Fruit fly (Drosophila melanogaster): Measurements from ENCODE around the gene CG42570.

CG42570 gene

dm6 chr3L:15729306-15730006 is 11.8 kb downstream of the CG42570 start (continued):
- no peak for TF ChIP-seq fd3F (GFP tag; optimal IDR thresholded peaks at IDR 0.05)
- TF ChIP-seq Hr78 (GFP tag; optimal IDR thresholded peaks at IDR 0.05), result peak in 1 of 2 experiments; percentile 100
- TF ChIP-seq ranshi (GFP tag; IDR thresholded peaks at IDR 0.05), result no peak
- peak; percentile 76 for TF ChIP-seq ci (GFP tag; IDR thresholded peaks at IDR 0.05)
- no peak for TF ChIP-seq ab (GFP tag; optimal IDR thresholded peaks at IDR 0.05)
- peak; percentile 8 for TF ChIP-seq twi (tag; optimal IDR thresholded peaks at IDR 0.05)
- TF ChIP-seq ssp (GFP tag; IDR thresholded peaks at IDR 0.05), result no peak
- TF ChIP-seq CG10654 (GFP tag; optimal IDR thresholded peaks at IDR 0.05), result no peak
- peak; percentile 22; the same call in 1 of the 3 replicates for TF ChIP-seq so (GFP tag; IDR thresholded peaks at IDR 0.05)
- 0 out of 2 replicates have a peak, but pooled peaks have one; percentile 15 for TF ChIP-seq Drgx (GFP tag; IDR thresholded peaks at IDR 0.05)
- peak; percentile 22 for TF ChIP-seq CG15601 (tag; optimal IDR thresholded peaks at IDR 0.05)
- TF ChIP-seq zfh2 (GFP tag; optimal IDR thresholded peaks at IDR 0.05), result no peak
- 0 out of 2 replicates have a peak, but pooled peaks have one; percentile 10 for TF ChIP-seq sim (GFP tag; IDR thresholded peaks at IDR 0.05)
- no peak for TF ChIP-seq CG4820 (GFP tag; optimal IDR thresholded peaks at IDR 0.05)
- TF ChIP-seq CG13123 (GFP tag; optimal IDR thresholded peaks at IDR 0.05), result no peak
- peak; percentile 24 for TF ChIP-seq mirr (GFP tag; optimal IDR thresholded peaks at IDR 0.05)
- TF ChIP-seq z (GFP tag; IDR thresholded peaks at IDR 0.05), result peak; percentile 99
- TF ChIP-seq lilli (GFP tag; optimal IDR thresholded peaks at IDR 0.05), result no peak
- peak; percentile 46; the same call in 1 of the 2 replicates for TF ChIP-seq CG4360 (GFP tag; IDR thresholded peaks at IDR 0.05)
- TF ChIP-seq sqz (GFP tag; optimal IDR thresholded peaks at IDR 0.05), result peak; percentile 26
- TF ChIP-seq CG9437 (GFP tag; optimal IDR thresholded peaks at IDR 0.05), result no peak
- TF ChIP-seq D19B (GFP tag; optimal IDR thresholded peaks at IDR 0.05), result no peak
- TF ChIP-seq HLHmδ (GFP tag; optimal IDR thresholded peaks at IDR 0.05), result peak; percentile 64
- TF ChIP-seq CG4707 (GFP tag; optimal IDR thresholded peaks at IDR 0.05), result peak; percentile 62
- no peak for TF ChIP-seq bcd (GFP tag; optimal IDR thresholded peaks at IDR 0.05)
- no peak for TF ChIP-seq usp (GFP tag; optimal IDR thresholded peaks at IDR 0.05)
- peak; percentile 85 for TF ChIP-seq Med (GFP tag)
- no peak for TF ChIP-seq Rfx (GFP tag; IDR thresholded peaks at IDR 0.05)
- TF ChIP-seq Neu2 (GFP tag; optimal IDR thresholded peaks at IDR 0.05; ENCODE audit: borderline replicate concordance), result no peak
- TF ChIP-seq CG13287 (GFP tag; IDR thresholded peaks at IDR 0.05; ENCODE audit: partially characterized antibody), result peak; percentile 63
- TF ChIP-seq Ssrp (tag; optimal IDR thresholded peaks at IDR 0.05), result no peak
- no peak for TF ChIP-seq H15 (GFP tag; IDR thresholded peaks at IDR 0.05)
- TF ChIP-seq chif (GFP tag; optimal IDR thresholded peaks at IDR 0.05), result peak in 1 of 2 experiments; percentile 29
- no peak for TF ChIP-seq CG17568 (GFP tag; optimal IDR thresholded peaks at IDR 0.05)
- TF ChIP-seq zen (tag; optimal IDR thresholded peaks at IDR 0.05), result no peak
- no peak for TF ChIP-seq h (optimal IDR thresholded peaks at IDR 0.05)
- TF ChIP-seq Fer3 (tag; optimal IDR thresholded peaks at IDR 0.05), result no peak
- no peak for TF ChIP-seq Aef1 (GFP tag; IDR thresholded peaks at IDR 0.05)
- no peak for TF ChIP-seq CG15514 (GFP tag; optimal IDR thresholded peaks at IDR 0.05)
- TF ChIP-seq Side (GFP tag; optimal IDR thresholded peaks at IDR 0.05), result peak; percentile 28
- no peak for TF ChIP-seq CG3847 (GFP tag; IDR thresholded peaks at IDR 0.05)
- peak in 1 of 2 experiments; percentile 17 for TF ChIP-seq tll (GFP tag; optimal IDR thresholded peaks at IDR 0.05)
- no peak for TF ChIP-seq Sry-δ (GFP tag; optimal IDR thresholded peaks at IDR 0.05)
- TF ChIP-seq CG14441 (GFP tag; IDR thresholded peaks at IDR 0.05), result no peak
- no peak for TF ChIP-seq ham (GFP tag; IDR thresholded peaks at IDR 0.05)
- peak; percentile 27 for TF ChIP-seq ash1 (GFP tag; optimal IDR thresholded peaks at IDR 0.05)
- TF ChIP-seq chn (GFP tag; optimal IDR thresholded peaks at IDR 0.05), result no peak
- TF ChIP-seq ftz-f1 (GFP tag; optimal IDR thresholded peaks at IDR 0.05), result no peak
- TF ChIP-seq Xrp1 (GFP tag; IDR thresholded peaks at IDR 0.05), result peak; percentile 18; the same call in 1 of the 2 replicates
- TF ChIP-seq CG4282 (GFP tag; optimal IDR thresholded peaks at IDR 0.05), result no peak
